Worm (Caenorhabditis elegans) whole organism, L4/young adult: ENCODE data around the gene clec-242.

Experiments
- W03F9.2 ChIP-seq: fragments of 150-350 bp; optimal IDR thresholded peaks from 2 replicates; lab custom pipeline; 2014; ENCODE audit warnings: missing biosample characterization, missing genetic modification characterization
- dao-5 ChIP-seq: sonication (generic microtip); optimal IDR thresholded peaks from 2 replicates; lab custom pipeline; 2016; ENCODE audit warnings: missing genotype, missing genetic modification characterization, moderate library complexity, missing compliant biosample characterization
- him-1 ChIP-seq: sonication (generic microtip); optimal IDR thresholded peaks from 2 replicates; lab custom pipeline; 2016; ENCODE audit warnings: missing genotype, missing genetic modification reagents, missing genetic modification characterization, missing compliant biosample characterization

The clec-242 gene

ce11 chrV:17211989-17212731 is 33.1 kb downstream of the clec-242 start, which contains the start of gene srh-236:
Gene srh-236, minus strand, starts transcription at chrV:17212039.
- TF ChIP-seq dao-5 (tag; lab: Kevin White, UChicago), result no peak
- TF ChIP-seq him-1 (tag; lab: Kevin White, UChicago), result no peak
- no peak for TF ChIP-seq W03F9.2

DNA sequence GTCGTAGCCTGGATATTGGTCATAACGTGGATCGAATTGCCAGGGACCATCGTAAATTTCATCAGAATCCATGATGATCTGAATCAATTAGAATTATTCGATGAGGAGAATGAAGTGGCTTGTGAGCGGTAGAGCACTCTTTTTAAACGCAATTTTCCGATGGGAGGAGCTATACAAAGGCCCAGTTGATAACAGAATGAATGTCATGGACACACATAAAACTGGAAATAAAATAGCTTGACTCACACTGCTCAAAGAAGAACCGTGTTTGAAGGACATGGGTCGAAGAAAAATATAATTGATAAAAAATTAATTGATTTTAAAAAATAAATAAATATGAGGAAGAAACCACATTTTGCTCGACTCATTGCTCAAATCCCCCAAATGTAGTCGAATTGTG is 37.3 kb downstream of the clec-242 start, which contains the start of gene Y68A4A.13:
Y68A4A.13 (minus strand) TSS at position 101 of the 400 bp plus-strand sequence.
- no peak for TF ChIP-seq him-1 (tag; lab: Kevin White, UChicago)
- no peak for TF ChIP-seq dao-5 (tag; lab: Kevin White, UChicago)
- TF ChIP-seq W03F9.2, result no peak

- TF ChIP-seq him-1 (tag; lab: Kevin White, UChicago), result no peak
- no peak for TF ChIP-seq W03F9.2
- TF ChIP-seq dao-5 (tag; lab: Kevin White, UChicago), result no peak
These were observed 38.8 kb downstream of the clec-242 start for ce11 chrV:17206469-17206868.

ce11 chrV:17201847-17202246 is 43.5 kb downstream of the clec-242 start, which contains the start of gene Y68A4A.10:
Gene Y68A4A.10, plus strand, starts transcription at chrV:17202147.
- no peak for TF ChIP-seq W03F9.2
- no peak for TF ChIP-seq him-1 (tag; lab: Kevin White, UChicago)
- no peak for TF ChIP-seq dao-5 (tag; lab: Kevin White, UChicago)

DNA sequence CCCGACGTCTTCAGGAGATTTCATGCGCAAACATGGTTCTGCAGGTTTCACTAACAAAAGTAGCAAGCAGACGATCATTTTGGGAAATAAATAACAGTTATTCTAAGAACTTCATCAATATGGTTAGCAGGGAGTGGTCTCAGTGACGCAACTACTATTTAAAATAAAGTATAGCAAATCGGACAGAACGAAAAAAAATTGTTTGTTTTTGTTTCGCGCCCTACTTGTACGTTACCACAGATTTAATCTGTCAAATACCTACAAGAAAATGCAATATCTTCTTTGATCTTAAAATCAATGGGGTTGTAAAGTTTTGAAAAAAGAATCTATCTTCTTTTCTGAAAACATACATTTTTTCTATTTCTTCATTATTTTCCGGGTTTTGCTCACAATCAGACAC is 46.4 kb downstream of the clec-242 start, which contains the start of gene srz-96:
srz-96 (plus strand) TSS at position 301 of the 400 bp plus-strand sequence.
- TF ChIP-seq W03F9.2 (no peak), dao-5 (tag; lab: Kevin White, UChicago) (no peak), him-1 (tag; lab: Kevin White, UChicago) (no peak)
